Worm (Caenorhabditis elegans) whole organism, L3 larva: ENCODE data around the gene pxl-1.

Experiments used
- R02D3.7 ChIP-seq: fragments of 150-350 bp; optimal IDR thresholded peaks from 2 replicates; lab custom pipeline; 2014; ENCODE audit warnings: missing biosample characterization, missing genetic modification characterization
- ama-1 ChIP-seq: fragments of 150-350 bp; optimal IDR thresholded peaks from 2 replicates; lab custom pipeline; 2018
- elt-1 ChIP-seq: fragments of 150-350 bp; optimal IDR thresholded peaks from 2 replicates; lab custom pipeline; 2014; ENCODE audit warnings: missing biosample characterization, missing genetic modification characterization
- fkh-10 ChIP-seq: sonication (generic microtip); optimal IDR thresholded peaks from 2 replicates; lab custom pipeline; 2017; ENCODE audit warnings: missing biosample characterization, missing genetic modification reagents, missing genetic modification characterization
- lin-15B ChIP-seq: fragments of 150-350 bp; optimal IDR thresholded peaks from 2 replicates; lab custom pipeline; 2014; ENCODE audit warnings: missing biosample characterization, missing genetic modification characterization
- mdl-1 ChIP-seq: fragments of 150-350 bp; optimal IDR thresholded peaks from 2 replicates; lab custom pipeline; 2014; ENCODE audit warnings: missing biosample characterization, missing genetic modification characterization
- nfya-1 ChIP-seq: sonication (generic microtip); optimal IDR thresholded peaks from 2 replicates; lab custom pipeline; 2017; ENCODE audit warnings: missing genetic modification characterization, mild to moderate bottlenecking, missing compliant biosample characterization, antibody characterized with exemption, moderate library complexity; ENCODE audit not compliant: insufficient read depth
- nhr-12 ChIP-seq: fragments of 150-350 bp; optimal IDR thresholded peaks from 2 replicates; lab custom pipeline; 2014; ENCODE audit warnings: missing biosample characterization, missing genetic modification characterization
- nhr-25 ChIP-seq: sonication (generic microtip); optimal IDR thresholded peaks from 2 replicates; lab custom pipeline; 2017; ENCODE audit warnings: missing biosample characterization, missing genetic modification characterization
- nhr-76 ChIP-seq: fragments of 150-350 bp; sonication (generic microtip); optimal IDR thresholded peaks from 5 replicates; lab custom pipeline; 2014; ENCODE audit warnings: missing biosample characterization, missing genetic modification characterization
- nhr-77 ChIP-seq: fragments of 150-350 bp; optimal IDR thresholded peaks from 2 replicates; lab custom pipeline; 2014; ENCODE audit warnings: missing biosample characterization, missing genetic modification characterization
- sea-2 ChIP-seq: fragments of 150-350 bp; sonication (generic microtip); optimal IDR thresholded peaks from 4 replicates; lab custom pipeline; 2014; ENCODE audit warnings: missing biosample characterization, missing genetic modification reagents, missing genetic modification characterization
- tbx-2 ChIP-seq: sonication (generic microtip); optimal IDR thresholded peaks from 2 replicates; lab custom pipeline; 2016; ENCODE audit warnings: mild to moderate bottlenecking, missing genetic modification characterization, missing compliant biosample characterization
- ztf-11 ChIP-seq: fragments of 150-350 bp; optimal IDR thresholded peaks from 2 replicates; lab custom pipeline; 2014; ENCODE audit warnings: missing biosample characterization, missing genetic modification characterization

DNA sequence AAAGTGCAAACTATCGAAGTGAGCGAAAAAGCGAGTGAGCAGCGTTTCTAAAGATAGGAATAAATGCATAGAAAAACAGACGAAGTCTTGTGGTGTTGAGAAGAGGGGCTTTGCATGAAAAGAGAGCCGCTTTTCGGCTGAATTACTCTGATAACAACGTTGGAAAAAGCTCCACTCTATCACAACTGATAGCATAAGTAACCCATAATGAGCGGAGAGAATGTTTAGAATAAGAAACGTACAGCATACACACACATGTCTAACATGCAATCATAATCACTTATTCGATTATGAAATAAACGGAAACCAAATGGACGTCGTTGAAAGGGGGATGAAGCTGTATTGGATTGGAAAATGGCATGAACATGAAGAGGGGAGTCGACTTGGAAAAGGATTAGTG, 55.5 kb downstream of the pxl-1 start:
- TF ChIP-seq ztf-11: no peak
- TF ChIP-seq lin-15B: no peak
- TF ChIP-seq R02D3.7 (tag; lab: Kevin White, UChicago): no peak
- TF ChIP-seq sea-2: no peak
- TF ChIP-seq fkh-10: no peak
- no peak for TF ChIP-seq nhr-76 (tag; lab: Kevin White, UChicago)
- no peak for TF ChIP-seq mdl-1
- no peak for TF ChIP-seq nhr-25
- no peak for TF ChIP-seq tbx-2 (tag; lab: Kevin White, UChicago)
- no peak for TF ChIP-seq nfya-1 (tag; lab: Kevin White, UChicago)
- no peak for TF ChIP-seq nhr-77
- TF ChIP-seq elt-1 (tag; lab: Kevin White, UChicago): no peak
- no peak for TF ChIP-seq ama-1 (lab: Kevin White, UChicago)
- no peak for TF ChIP-seq nhr-12
